ENCODE assay signal across 1 fruit fly cellular context in genomic region chr2L:9956993-9957652, dm6.
TF ChIP-seq lines count a peak whose summit lies in the region.

CG4658 (plus strand) TSS chr2L:9957132.
CG5846 (minus strand) TSS chr2L:9957237.

TF ChIP-seq in whole organism, embryonic, 481 proteins besides CTCF, POLR2A, EP300 and RAD21 (continued from another document):
- TF ChIP-seq CG9817 (tag; optimal IDR thresholded peaks at IDR 0.05; lab: Kevin White, UChicago) (peak; percentile 88), Sox102F (GFP tag; optimal IDR thresholded peaks at IDR 0.05; lab: Kevin White, UChicago) (peak; percentile 98), CG1603 (tag; optimal IDR thresholded peaks at IDR 0.05; lab: Kevin White, UChicago) (peak; percentile 71), wdn (GFP tag; IDR thresholded peaks at IDR 0.05; lab: Robert Waterston, UW) (peak; percentile 87), CG30020 (tag; optimal IDR thresholded peaks at IDR 0.05; lab: Kevin White, UChicago) (peak; percentile 78), Fer3 (tag; optimal IDR thresholded peaks at IDR 0.05; lab: Kevin White, UChicago) (peak; percentile 94), CG7745 (tag; optimal IDR thresholded peaks at IDR 0.05; lab: Kevin White, UChicago) (peak; percentile 69), CG5180 (GFP tag; optimal IDR thresholded peaks at IDR 0.05; lab: Kevin White, UChicago) (no peak), CG43689 (GFP tag; IDR thresholded peaks at IDR 0.05; lab: Robert Waterston, UW) (peak; percentile 64; the same call in 1 of the 2 replicates), CG4328 (GFP tag; optimal IDR thresholded peaks at IDR 0.05; lab: Kevin White, UChicago) (peak; percentile 68), tgo (GFP tag; IDR thresholded peaks at IDR 0.05; lab: Robert Waterston, UW) (peak; percentile 98), Ptx1 (GFP tag; IDR thresholded peaks at IDR 0.05; lab: Robert Waterston, UW) (peak; percentile 98), Myb (GFP tag; optimal IDR thresholded peaks at IDR 0.05; lab: Kevin White, UChicago) (peak; percentile 47), dm (GFP tag; optimal IDR thresholded peaks at IDR 0.05; lab: Kevin White, UChicago) (peak; percentile 48), CG32772 (GFP tag; IDR thresholded peaks at IDR 0.05; lab: Robert Waterston, UW) (peak; percentile 97), Asciz (GFP tag; optimal IDR thresholded peaks at IDR 0.05; lab: Kevin White, UChicago) (peak; percentile 87), ap (GFP tag; IDR thresholded peaks at IDR 0.05; lab: Robert Waterston, UW) (peak; percentile 94), CG6689 (GFP tag; IDR thresholded peaks at IDR 0.05; lab: Robert Waterston, UW) (peak; percentile 97), CG16863 (GFP tag; optimal IDR thresholded peaks at IDR 0.05; lab: Kevin White, UChicago) (peak; percentile 87), crp (GFP tag; optimal IDR thresholded peaks at IDR 0.05; lab: Kevin White, UChicago) (peak in 1 of 2 experiments; percentile 60), CG2202 (tag; optimal IDR thresholded peaks at IDR 0.05; lab: Kevin White, UChicago) (peak; percentile 91), CG3995 (GFP tag; optimal IDR thresholded peaks at IDR 0.05; lab: Kevin White, UChicago) (peak; percentile 36), hbn (GFP tag; IDR thresholded peaks at IDR 0.05; lab: Robert Waterston, UW; ENCODE audit: partially characterized antibody) (no peak), jumu (GFP tag; optimal IDR thresholded peaks at IDR 0.05; lab: Kevin White, UChicago) (peak; percentile 57), Hr39 (optimal IDR thresholded peaks at IDR 0.05; lab: Kevin White, UChicago) (no peak), pho (GFP tag; optimal IDR thresholded peaks at IDR 0.05; lab: Kevin White, UChicago) (peak; percentile 89), Lim3 (GFP tag; IDR thresholded peaks at IDR 0.05; lab: Robert Waterston, UW) (peak; percentile 61; the same call in 1 of the 2 replicates), pfk (GFP tag; optimal IDR thresholded peaks at IDR 0.05; lab: Kevin White, UChicago) (no peak), Adf1 (GFP tag; IDR thresholded peaks at IDR 0.05; lab: Robert Waterston, UW) (peak; percentile 77), CG12071 (GFP tag; optimal IDR thresholded peaks at IDR 0.05; lab: Kevin White, UChicago) (peak; percentile 66), CG32767 (GFP tag; IDR thresholded peaks at IDR 0.05; lab: Robert Waterston, UW) (peak; percentile 96), CG15011 (GFP tag; optimal IDR thresholded peaks at IDR 0.05; lab: Kevin White, UChicago) (peak; percentile 86), Dp (GFP tag; optimal IDR thresholded peaks at IDR 0.05; lab: Kevin White, UChicago) (peak; percentile 14), CG17359 (tag; optimal IDR thresholded peaks at IDR 0.05; lab: Kevin White, UChicago) (peak; percentile 96), trem (tag; optimal IDR thresholded peaks at IDR 0.05; lab: Kevin White, UChicago) (peak; percentile 95), p53 (GFP tag; optimal IDR thresholded peaks at IDR 0.05; lab: Kevin White, UChicago) (peak; percentile 62), kah (GFP tag; optimal IDR thresholded peaks at IDR 0.05; lab: Kevin White, UChicago) (peak; percentile 77), NC2β (GFP tag; optimal IDR thresholded peaks at IDR 0.05; lab: Kevin White, UChicago) (peak; percentile 84), CG17568 (GFP tag; optimal IDR thresholded peaks at IDR 0.05; lab: Kevin White, UChicago) (no peak), CG6654 (GFP tag; optimal IDR thresholded peaks at IDR 0.05; lab: Kevin White, UChicago) (peak; percentile 45), seq (GFP tag; IDR thresholded peaks at IDR 0.05; lab: Robert Waterston, UW) (peak; percentile 80), Camta (GFP tag; optimal IDR thresholded peaks at IDR 0.05; lab: Kevin White, UChicago) (peak; percentile 82), az2 (GFP tag; optimal IDR thresholded peaks at IDR 0.05; lab: Kevin White, UChicago) (peak; percentile 96), CG7372 (GFP tag; IDR thresholded peaks at IDR 0.05; lab: Robert Waterston, UW) (peak; percentile 81), unc-4 (GFP tag; IDR thresholded peaks at IDR 0.05; lab: Robert Waterston, UW; ENCODE audit: partially characterized antibody) (no peak), salm (tag; optimal IDR thresholded peaks at IDR 0.05; lab: Kevin White, UChicago) (peak; percentile 91), yki (optimal IDR thresholded peaks at IDR 0.05; lab: Kevin White, UChicago) (no peak), chm (GFP tag; IDR thresholded peaks at IDR 0.05; lab: Robert Waterston, UW) (peak; percentile 94), CG8944 (GFP tag; optimal IDR thresholded peaks at IDR 0.05; lab: Kevin White, UChicago) (peak; percentile 80), Hmr (GFP tag; optimal IDR thresholded peaks at IDR 0.05; lab: Kevin White, UChicago) (peak; percentile 93), HHEX (GFP tag; optimal IDR thresholded peaks at IDR 0.05; lab: Kevin White, UChicago) (peak; percentile 81), CG12942 (GFP tag; optimal IDR thresholded peaks at IDR 0.05; lab: Kevin White, UChicago) (peak; percentile 94), pan (optimal IDR thresholded peaks at IDR 0.05; lab: Kevin White, UChicago) (peak in 1 of 2 experiments; percentile 69), pan (GFP tag; optimal IDR thresholded peaks at IDR 0.05 in 1 of 2, IDR thresholded peaks at IDR 0.05 in 1 of 2) (peak; percentile 80 to 97), CG13624 (GFP tag; optimal IDR thresholded peaks at IDR 0.05; lab: Kevin White, UChicago) (peak; percentile 81), Mrtf (GFP tag; IDR thresholded peaks at IDR 0.05; lab: Robert Waterston, UW) (peak; percentile 87), tio (GFP tag; optimal IDR thresholded peaks at IDR 0.05; lab: Kevin White, UChicago) (peak; percentile 93), peb (GFP tag; IDR thresholded peaks at IDR 0.05; lab: Robert Waterston, UW) (peak; percentile 95), CG30403 (GFP tag; optimal IDR thresholded peaks at IDR 0.05; lab: Kevin White, UChicago) (peak; percentile 97), TFAM (GFP tag; optimal IDR thresholded peaks at IDR 0.05; lab: Kevin White, UChicago) (peak; percentile 67), sim (GFP tag; IDR thresholded peaks at IDR 0.05; lab: Robert Waterston, UW) (peak; percentile 93), so (GFP tag; IDR thresholded peaks at IDR 0.05; lab: Robert Waterston, UW) (peak; percentile 93; the same call in 2 of the 3 replicates), Mes4 (GFP tag; optimal IDR thresholded peaks at IDR 0.05; lab: Kevin White, UChicago) (peak; percentile 80), scrt (GFP tag; optimal IDR thresholded peaks at IDR 0.05; lab: Kevin White, UChicago) (peak; percentile 91), Atf6 (GFP tag; IDR thresholded peaks at IDR 0.05; lab: Robert Waterston, UW) (peak; percentile 95), CG31365 (tag; optimal IDR thresholded peaks at IDR 0.05; lab: Kevin White, UChicago) (no peak), YL-1 (GFP tag; optimal IDR thresholded peaks at IDR 0.05; lab: Kevin White, UChicago) (peak; percentile 91), hkb (optimal IDR thresholded peaks at IDR 0.05; lab: Kevin White, UChicago) (no peak), hkb (GFP tag; IDR thresholded peaks at IDR 0.05; lab: Robert Waterston, UW) (peak; percentile 96), schlank (tag; optimal IDR thresholded peaks at IDR 0.05; lab: Kevin White, UChicago) (peak; percentile 72), lov (optimal IDR thresholded peaks at IDR 0.05; lab: Kevin White, UChicago) (no peak), lov (GFP tag; IDR thresholded peaks at IDR 0.05; lab: Robert Waterston, UW) (peak; percentile 86), CG10565 (GFP tag; optimal IDR thresholded peaks at IDR 0.05; lab: Kevin White, UChicago) (peak; percentile 52), ac (GFP tag; optimal IDR thresholded peaks at IDR 0.05; lab: Kevin White, UChicago) (peak; percentile 56), kni (GFP tag; optimal IDR thresholded peaks at IDR 0.05; lab: Kevin White, UChicago) (peak; percentile 29), Spps (tag; optimal IDR thresholded peaks at IDR 0.05; lab: Kevin White, UChicago) (peak; percentile 94), CG1602 (GFP tag; optimal IDR thresholded peaks at IDR 0.05; lab: Kevin White, UChicago) (peak; percentile 96), Rx (GFP tag; IDR thresholded peaks at IDR 0.05; lab: Robert Waterston, UW) (peak; percentile 82), Usf (GFP tag; optimal IDR thresholded peaks at IDR 0.05; lab: Kevin White, UChicago) (peak; percentile 77), cato (GFP tag; optimal IDR thresholded peaks at IDR 0.05; lab: Kevin White, UChicago; ENCODE audit: borderline replicate concordance) (peak; percentile 91), sug (tag; optimal IDR thresholded peaks at IDR 0.05; lab: Kevin White, UChicago) (peak; percentile 85), MTF-1 (GFP tag; optimal IDR thresholded peaks at IDR 0.05; lab: Kevin White, UChicago; ENCODE audit: borderline replicate concordance) (peak; percentile 77), gcm (GFP tag; optimal IDR thresholded peaks at IDR 0.05; lab: Kevin White, UChicago) (peak; percentile 96), sqz (GFP tag; optimal IDR thresholded peaks at IDR 0.05; lab: Kevin White, UChicago) (peak; percentile 79), tna (GFP tag; IDR thresholded peaks at IDR 0.05; lab: Robert Waterston, UW; ENCODE audit: partially characterized antibody) (no peak), gcm2 (GFP tag; optimal IDR thresholded peaks at IDR 0.05; lab: Kevin White, UChicago) (peak; percentile 25), z (GFP tag; IDR thresholded peaks at IDR 0.05; lab: Robert Waterston, UW) (peak; percentile 56; the same call in 1 of the 3 replicates), CG10147 (GFP tag; optimal IDR thresholded peaks at IDR 0.05; lab: Kevin White, UChicago) (peak; percentile 89), CG10959 (GFP tag; IDR thresholded peaks at IDR 0.05; lab: Robert Waterston, UW) (peak; percentile 89; the same call in 1 of the 2 replicates), CG10209 (GFP tag; optimal IDR thresholded peaks at IDR 0.05; lab: Kevin White, UChicago) (peak; percentile 94), rib (GFP tag; IDR thresholded peaks at IDR 0.05; lab: Robert Waterston, UW) (peak; percentile 86), CG11695 (GFP tag; IDR thresholded peaks at IDR 0.05; lab: Robert Waterston, UW) (peak; percentile 96), CG6813 (GFP tag; optimal IDR thresholded peaks at IDR 0.05; lab: Kevin White, UChicago) (peak; percentile 79), CG6272 (GFP tag; IDR thresholded peaks at IDR 0.05; lab: Robert Waterston, UW) (peak; percentile 93), CG42726 (GFP tag; IDR thresholded peaks at IDR 0.05; lab: Robert Waterston, UW; ENCODE audit: partially characterized antibody) (no peak), Dref (GFP tag; IDR thresholded peaks at IDR 0.05; lab: Robert Waterston, UW) (no peak), Sox100B (GFP tag; optimal IDR thresholded peaks at IDR 0.05; lab: Kevin White, UChicago) (peak; percentile 91), chn (GFP tag; optimal IDR thresholded peaks at IDR 0.05; lab: Kevin White, UChicago) (peak; percentile 79), CG7556 (GFP tag; optimal IDR thresholded peaks at IDR 0.05; lab: Kevin White, UChicago) (peak; percentile 92), zen (tag; optimal IDR thresholded peaks at IDR 0.05; lab: Kevin White, UChicago) (peak; percentile 96), CG2199 (GFP tag; IDR thresholded peaks at IDR 0.05; lab: Robert Waterston, UW) (peak; percentile 77; the same call in 2 of the 3 replicates), grn (GFP tag; optimal IDR thresholded peaks at IDR 0.05; lab: Kevin White, UChicago) (no peak), cas (GFP tag; IDR thresholded peaks at IDR 0.05; lab: Robert Waterston, UW) (peak; percentile 87), gem (tag; optimal IDR thresholded peaks at IDR 0.05; lab: Kevin White, UChicago) (peak; percentile 98), CG4360 (GFP tag; IDR thresholded peaks at IDR 0.05; lab: Robert Waterston, UW) (peak; percentile 38; the same call in 1 of the 2 replicates), Xbp1 (GFP tag; optimal IDR thresholded peaks at IDR 0.05; lab: Kevin White, UChicago) (peak; percentile 97), CG14965 (GFP tag; optimal IDR thresholded peaks at IDR 0.05; lab: Kevin White, UChicago; ENCODE audit: borderline replicate concordance) (no peak), maf-S (GFP tag; optimal IDR thresholded peaks at IDR 0.05; lab: Kevin White, UChicago) (peak; percentile 62), her (GFP tag; optimal IDR thresholded peaks at IDR 0.05; lab: Kevin White, UChicago) (peak; percentile 43), CG10274 (GFP tag; optimal IDR thresholded peaks at IDR 0.05; lab: Kevin White, UChicago) (peak; percentile 44), BtbVII (GFP tag; optimal IDR thresholded peaks at IDR 0.05; lab: Kevin White, UChicago) (peak; percentile 74), CG14014 (GFP tag; IDR thresholded peaks at IDR 0.05; lab: Robert Waterston, UW) (peak; percentile 92), prd (optimal IDR thresholded peaks at IDR 0.05; lab: Kevin White, UChicago) (no peak), prd (GFP tag; IDR thresholded peaks at IDR 0.05; lab: Robert Waterston, UW) (peak; percentile 98)
TF ChIP-seq in whole organism, embryonic: peak in this region for 409.
